Fruit fly (Drosophila melanogaster) whole organism, embryonic: ENCODE data around the gene CG6685.

Source experiments
- Ada2b ChIP-seq: fragments of 200-800 bp; sonication (Bioruptor generic); IDR thresholded peaks from 2 replicates; pipeline ENCODE4 v1.3.6; 2022; ENCODE audit warnings: missing biosample characterization, missing genetic modification characterization
- Atf6 ChIP-seq: fragments of 200-800 bp; sonication (Bioruptor generic); IDR thresholded peaks from 2 replicates; pipeline ENCODE4 v1.3.6; 2022; ENCODE audit warnings: missing biosample characterization, missing genetic modification characterization
- CG10147 ChIP-seq: fragments of 200-800 bp; sonication (Bioruptor generic); optimal IDR thresholded peaks from 2 replicates; lab custom pipeline; 2019; ENCODE audit warnings: missing biosample characterization, mild to moderate bottlenecking, missing genetic modification characterization, moderate library complexity
- CG10366 ChIP-seq: fragments of 200-800 bp; sonication (Bioruptor generic); IDR thresholded peaks from 2 replicates; pipeline ENCODE4 v1.3.6; 2022; ENCODE audit warnings: missing biosample characterization, missing genetic modification characterization
- CG11695 ChIP-seq: fragments of 200-800 bp; sonication (Bioruptor generic); IDR thresholded peaks from 3 replicates; pipeline ENCODE4 v1.3.6; 2022; ENCODE audit warnings: missing biosample characterization, missing genetic modification characterization
- CG12104 ChIP-seq: fragments of 200-800 bp; sonication (Bioruptor generic); optimal IDR thresholded peaks from 3 replicates; lab custom pipeline; 2016; ENCODE audit warnings: missing biosample characterization, missing genetic modification characterization
- CG12155 ChIP-seq: fragments of 200-800 bp; sonication (Bioruptor generic); optimal IDR thresholded peaks from 3 replicates; lab custom pipeline; 2016; ENCODE audit warnings: missing biosample characterization, missing genetic modification characterization
- CG14710 ChIP-seq: fragments of 200-800 bp; sonication (Bioruptor generic); optimal IDR thresholded peaks from 3 replicates; lab custom pipeline; 2019; ENCODE audit warnings: missing biosample characterization, mild to moderate bottlenecking, missing genetic modification characterization, moderate library complexity
- CG14965 ChIP-seq: fragments of 200-800 bp; sonication (Bioruptor generic); optimal IDR thresholded peaks from 2 replicates; lab custom pipeline; 2016; ENCODE audit warnings: missing biosample characterization, missing genetic modification characterization, borderline replicate concordance
- CG16813 ChIP-seq: fragments of 200-800 bp; sonication (Bioruptor generic); IDR thresholded peaks from 3 replicates; pipeline ENCODE4 v1.3.6; 2022; ENCODE audit warnings: missing biosample characterization, missing genetic modification characterization; ENCODE audit not compliant: partially characterized antibody
- CG16815 ChIP-seq: fragments of 200-800 bp; sonication (Bioruptor generic); optimal IDR thresholded peaks from 3 replicates; lab custom pipeline; 2017; ENCODE audit warnings: missing biosample characterization, mild to moderate bottlenecking, missing genetic modification characterization
- CG17829 ChIP-seq: fragments of 200-800 bp; optimal IDR thresholded peaks from 2 replicates; lab custom pipeline; 2019; ENCODE audit warnings: missing biosample characterization, mild to moderate bottlenecking, missing genetic modification characterization, moderate library complexity
- CG18262 ChIP-seq: fragments of 200-800 bp; optimal IDR thresholded peaks from 3 replicates; lab custom pipeline; 2019; ENCODE audit warnings: missing biosample characterization, mild to moderate bottlenecking, missing genetic modification characterization, moderate library complexity
- CG18764 ChIP-seq: fragments of 200-800 bp; sonication (Bioruptor generic); optimal IDR thresholded peaks from 3 replicates; lab custom pipeline; 2016; ENCODE audit warnings: missing biosample characterization, missing genetic modification characterization
- CG2116 ChIP-seq: fragments of 200-800 bp; sonication (Bioruptor generic); optimal IDR thresholded peaks from 3 replicates; lab custom pipeline; 2018; ENCODE audit warnings: missing biosample characterization, mild to moderate bottlenecking, missing genetic modification characterization
- CG2712 ChIP-seq: fragments of 200-800 bp; optimal IDR thresholded peaks from 3 replicates; lab custom pipeline; 2019; ENCODE audit warnings: missing biosample characterization, mild to moderate bottlenecking, missing genetic modification characterization, moderate library complexity
- CG3163 ChIP-seq: fragments of 200-800 bp; sonication (Bioruptor generic); optimal IDR thresholded peaks from 3 replicates; lab custom pipeline; 2016; ENCODE audit warnings: missing biosample characterization, missing genetic modification characterization
- CG33557 ChIP-seq: fragments of 200-800 bp; sonication (Bioruptor generic); optimal IDR thresholded peaks from 2 replicates; lab custom pipeline; 2019; ENCODE audit warnings: missing biosample characterization, mild to moderate bottlenecking, missing genetic modification characterization, moderate library complexity
- CG34224 ChIP-seq: fragments of 200-800 bp; sonication (Bioruptor generic); IDR thresholded peaks from 3 replicates; pipeline ENCODE4 v1.3.6; 2022; ENCODE audit warnings: missing biosample characterization, missing genetic modification characterization; ENCODE audit not compliant: partially characterized antibody
- CG6689 ChIP-seq: fragments of 200-800 bp; sonication (Bioruptor generic); IDR thresholded peaks from 2 replicates; pipeline ENCODE4 v1.3.6; 2022; ENCODE audit warnings: missing biosample characterization, missing genetic modification characterization
- CG7271 ChIP-seq: fragments of 200-800 bp; sonication (Bioruptor generic); optimal IDR thresholded peaks from 2 replicates; lab custom pipeline; 2018; ENCODE audit warnings: missing biosample characterization, mild to moderate bottlenecking, missing genetic modification characterization, moderate library complexity
- CG7786 ChIP-seq: fragments of 200-800 bp; sonication (Bioruptor generic); optimal IDR thresholded peaks from 2 replicates; lab custom pipeline; 2016; ENCODE audit warnings: missing biosample characterization, missing genetic modification characterization
- CG7987 ChIP-seq: fragments of 200-800 bp; sonication (Bioruptor generic); optimal IDR thresholded peaks from 2 replicates; lab custom pipeline; 2018; ENCODE audit warnings: missing biosample characterization, mild to moderate bottlenecking, missing genetic modification characterization, moderate library complexity
- CG9817 ChIP-seq: fragments of 200-800 bp; sonication (Bioruptor generic); optimal IDR thresholded peaks from 2 replicates; lab custom pipeline; 2018; ENCODE audit warnings: missing biosample characterization, mild to moderate bottlenecking, missing genetic modification characterization, moderate library complexity
- CG9932 ChIP-seq: fragments of 200-800 bp; sonication (Bioruptor generic); IDR thresholded peaks from 2 replicates; pipeline ENCODE4 v1.3.6; 2022; ENCODE audit warnings: missing biosample characterization, missing genetic modification characterization
- CTCF ChIP-seq: fragments of 200-800 bp; sonication (Bioruptor generic); optimal IDR thresholded peaks from 2 replicates; lab custom pipeline; 2017; ENCODE audit warnings: missing biosample characterization, mild to moderate bottlenecking, missing genetic modification characterization, moderate library complexity
- E2f2 ChIP-seq: fragments of 200-800 bp; sonication (Bioruptor generic); IDR thresholded peaks from 2 replicates; pipeline ENCODE4 v1.3.6; 2022; ENCODE audit warnings: missing biosample characterization, missing genetic modification characterization
- Ets65A ChIP-seq: fragments of 200-800 bp; sonication (Bioruptor generic); peaks from one replicate; lab custom pipeline; 2016; ENCODE audit warnings: missing biosample characterization, missing genetic modification characterization
- H15 ChIP-seq: fragments of 200-800 bp; sonication (Bioruptor generic); IDR thresholded peaks from 3 replicates; pipeline ENCODE4 v1.3.6; 2022; ENCODE audit warnings: missing biosample characterization, missing genetic modification characterization
- Hr78 ChIP-seq, 2 experiments: fragments of 200-800 bp in 1 of 2; fragments of >200 bp in 1 of 2; sonication (Bioruptor generic) in 1 of 2; optimal IDR thresholded peaks; 2 replicates each; lab custom pipeline; 2017 to 2019; ENCODE audit warnings: missing biosample characterization in 2 of 2, missing genetic modification characterization in 2 of 2, mild to moderate bottlenecking in 1 of 2, moderate library complexity in 1 of 2
- Lhr ChIP-seq: fragments of 200-800 bp; sonication (Bioruptor generic); optimal IDR thresholded peaks from 3 replicates; lab custom pipeline; 2017; ENCODE audit warnings: mild to moderate bottlenecking, missing biosample characterization, missing genetic modification reagents, missing genetic modification characterization
- MESR4 ChIP-seq: fragments of 200-800 bp; sonication (Bioruptor generic); optimal IDR thresholded peaks from 2 replicates; lab custom pipeline; 2018; ENCODE audit warnings: missing biosample characterization, mild to moderate bottlenecking, missing genetic modification characterization, moderate library complexity
- Myb ChIP-seq: fragments of 200-800 bp; sonication (Bioruptor generic); optimal IDR thresholded peaks from 2 replicates; lab custom pipeline; 2016; ENCODE audit warnings: missing biosample characterization, missing genetic modification characterization
- Nf-YA ChIP-seq: fragments of 200-800 bp; sonication (Bioruptor generic); IDR thresholded peaks from 2 replicates; pipeline ENCODE4 v1.3.6; 2022; ENCODE audit warnings: missing biosample characterization, missing genetic modification characterization
- Opbp ChIP-seq: fragments of 200-800 bp; sonication (Bioruptor generic); IDR thresholded peaks from 3 replicates; pipeline ENCODE4 v1.3.6; 2022; ENCODE audit warnings: missing biosample characterization, missing genetic modification characterization; ENCODE audit not compliant: partially characterized antibody
- Optix ChIP-seq: fragments of 200-800 bp; sonication (Bioruptor generic); IDR thresholded peaks from 3 replicates; pipeline ENCODE4 v1.3.6; 2022; ENCODE audit warnings: missing biosample characterization, missing genetic modification characterization
- Sox102F ChIP-seq: fragments of 200-800 bp; sonication (Bioruptor generic); optimal IDR thresholded peaks from 2 replicates; lab custom pipeline; 2018; ENCODE audit warnings: missing biosample characterization, mild to moderate bottlenecking, missing genetic modification characterization, moderate library complexity
- Sry-δ ChIP-seq: fragments of 200-800 bp; sonication (Bioruptor generic); optimal IDR thresholded peaks from 2 replicates; lab custom pipeline; 2016; ENCODE audit warnings: missing biosample characterization, missing genetic modification characterization
- crp ChIP-seq, 2 experiments: fragments of 200-800 bp; sonication (Bioruptor generic); optimal IDR thresholded peaks; 2 replicates in 1 of 2; 3 replicates in 1 of 2; lab custom pipeline; 2017; ENCODE audit warnings: missing biosample characterization in 2 of 2, missing genetic modification characterization in 2 of 2, mild to moderate bottlenecking in 1 of 2, moderate library complexity in 1 of 2
- dpn ChIP-seq, 2 experiments: fragments of 200-800 bp; sonication (Bioruptor generic); optimal IDR thresholded peaks; 3 replicates each; lab custom pipeline; 2016; ENCODE audit warnings: missing biosample characterization in 2 of 2, missing genetic modification characterization in 2 of 2
- en ChIP-seq: fragments of 200-800 bp; sonication (Bioruptor generic); optimal IDR thresholded peaks from 2 replicates; lab custom pipeline; 2016; ENCODE audit warnings: missing biosample characterization, missing genetic modification characterization
- fru ChIP-seq: fragments of >200 bp; optimal IDR thresholded peaks from 2 replicates; lab custom pipeline; 2017
- gem ChIP-seq: fragments of 200-800 bp; sonication (Bioruptor generic); optimal IDR thresholded peaks from 2 replicates; lab custom pipeline; 2019; ENCODE audit warnings: missing biosample characterization, mild to moderate bottlenecking, missing genetic modification characterization, moderate library complexity
- hkb ChIP-seq, 2 experiments: fragments of 200-800 bp in 1 of 2; fragments of >200 bp in 1 of 2; sonication (Bioruptor generic) in 1 of 2; IDR thresholded peaks in 1 of 2; optimal IDR thresholded peaks in 1 of 2; 2 replicates each; pipeline versions ENCODE4 v1.3.6 to Lab custom; 2017 to 2022; ENCODE audit warnings: missing biosample characterization in 1 of 2, missing genetic modification characterization in 1 of 2
- klu ChIP-seq: fragments of 200-800 bp; sonication (Bioruptor generic); IDR thresholded peaks from 2 replicates; pipeline ENCODE4 v1.3.6; 2022; ENCODE audit warnings: missing biosample characterization, missing genetic modification characterization
- lov ChIP-seq, 2 experiments: fragments of 200-800 bp in 1 of 2; fragments of >200 bp in 1 of 2; sonication (Bioruptor generic) in 1 of 2; IDR thresholded peaks in 1 of 2; optimal IDR thresholded peaks in 1 of 2; 2 replicates in 1 of 2; 3 replicates in 1 of 2; pipeline versions ENCODE4 v1.3.6 to Lab custom; 2017 to 2022; ENCODE audit warnings: missing biosample characterization in 1 of 2, missing genetic modification characterization in 1 of 2
- phol ChIP-seq: fragments of 200-800 bp; sonication (Bioruptor generic); optimal IDR thresholded peaks from 3 replicates; lab custom pipeline; 2018; ENCODE audit warnings: missing biosample characterization, mild to moderate bottlenecking, missing genetic modification characterization, moderate library complexity
- stwl ChIP-seq: fragments of 200-800 bp; sonication (Bioruptor generic); optimal IDR thresholded peaks from 3 replicates; lab custom pipeline; 2018; ENCODE audit warnings: missing biosample characterization, mild to moderate bottlenecking, missing genetic modification characterization, moderate library complexity
- unc-4 ChIP-seq: fragments of 200-800 bp; sonication (Bioruptor generic); IDR thresholded peaks from 2 replicates; pipeline ENCODE4 v1.3.6; 2022; ENCODE audit warnings: missing biosample characterization, missing genetic modification characterization; ENCODE audit not compliant: partially characterized antibody
- wek ChIP-seq: fragments of 200-800 bp; sonication (Bioruptor generic); optimal IDR thresholded peaks from 3 replicates; lab custom pipeline; 2018; ENCODE audit warnings: missing biosample characterization, mild to moderate bottlenecking, missing genetic modification characterization, moderate library complexity

The CG6685 gene

DNA sequence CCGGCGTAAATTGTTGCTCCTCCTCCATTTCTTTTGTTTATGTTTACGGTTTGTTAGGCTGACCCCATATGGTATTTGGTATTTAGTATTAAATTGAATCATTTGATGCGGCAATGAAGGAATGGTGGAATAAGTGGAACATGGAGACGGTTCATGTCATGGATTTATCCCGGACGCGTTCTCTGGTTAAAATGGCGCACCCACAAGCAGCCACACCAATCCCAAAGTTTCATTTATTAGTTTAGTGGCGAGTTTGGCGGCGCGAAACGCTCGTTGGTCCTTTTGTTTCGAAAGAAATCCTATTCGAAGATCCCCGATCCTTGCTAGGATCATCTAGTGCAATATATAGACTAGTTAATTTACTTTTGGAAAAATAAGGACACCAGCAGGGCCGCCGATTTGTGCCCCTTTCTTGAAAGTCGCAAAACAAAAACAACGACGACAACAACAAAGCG, at the start of gene CG6685, which contains the start of gene Dronc:
TSS of gene CG6685 (minus strand) at position 51 of the 455 bp plus-strand sequence.
TSS of gene Dronc (plus strand) at position 213 of the 455 bp plus-strand sequence.
- TF ChIP-seq CG14710 (no peak), klu (no peak), fru (no peak), MESR4 (GFP tag; lab: Kevin White, UChicago) (peak; percentile 57), Lhr (GFP tag; lab: Kevin White, UChicago) (peak; percentile 87), CG12104 (no peak), wek (peak; percentile 9), Ets65A (peak; percentile 43), CG7987 (GFP tag; lab: Kevin White, UChicago) (no peak), CG9817 (tag; lab: Kevin White, UChicago) (no peak), crp (GFP tag; optimal IDR thresholded peaks at IDR 0.05; lab: Kevin White, UChicago) (peak in 1 of 2 experiments; percentile 86), CG7786 (GFP tag; lab: Kevin White, UChicago) (no peak), H15 (GFP tag; lab: Robert Waterston, UW) (no peak), hkb (optimal IDR thresholded peaks at IDR 0.05; lab: Kevin White, UChicago) (peak; percentile 70), hkb (GFP tag; IDR thresholded peaks at IDR 0.05; lab: Robert Waterston, UW) (no peak), Myb (GFP tag; lab: Kevin White, UChicago) (peak; percentile 59), phol (tag; lab: Kevin White, UChicago) (peak; percentile 94), Sox102F (GFP tag; lab: Kevin White, UChicago) (no peak), CG2116 (peak; percentile 45), Ada2b (GFP tag; lab: Robert Waterston, UW) (no peak), CG17829 (peak; percentile 43), CG12155 (peak; percentile 36), Hr78 (GFP tag; optimal IDR thresholded peaks at IDR 0.05; lab: Kevin White, UChicago) (peak in 1 of 2 experiments; percentile 80), dpn (GFP tag; optimal IDR thresholded peaks at IDR 0.05; lab: Kevin White, UChicago) (no peak), unc-4 (GFP tag; lab: Robert Waterston, UW) (no peak), stwl (tag; lab: Kevin White, UChicago) (peak; percentile 97), Nf-YA (GFP tag; lab: Robert Waterston, UW) (no peak), CG11695 (GFP tag; lab: Robert Waterston, UW) (no peak), CG18262 (tag; lab: Kevin White, UChicago) (no peak), CG3163 (peak; percentile 2), CG34224 (no peak), E2f2 (GFP tag; lab: Robert Waterston, UW) (peak; percentile 65; the same call in 1 of the 2 replicates), CTCF (GFP tag; lab: Kevin White, UChicago) (peak; percentile 37), CG10366 (GFP tag; lab: Robert Waterston, UW) (no peak), Atf6 (GFP tag; lab: Robert Waterston, UW) (no peak), CG33557 (GFP tag; lab: Kevin White, UChicago) (no peak), CG7271 (no peak), CG14965 (no peak), gem (tag; lab: Kevin White, UChicago) (peak; percentile 21), CG18764 (GFP tag; lab: Kevin White, UChicago) (no peak), CG10147 (peak; percentile 20), CG9932 (GFP tag; lab: Robert Waterston, UW) (no peak), CG16813 (GFP tag; lab: Robert Waterston, UW) (peak; percentile 42; the same call in 2 of the 3 replicates), Sry-δ (GFP tag; lab: Kevin White, UChicago) (peak; percentile 55), CG2712 (tag; lab: Kevin White, UChicago) (no peak), Opbp (GFP tag; lab: Robert Waterston, UW) (no peak; the same call in 2 of the 3 replicates), Optix (GFP tag; lab: Robert Waterston, UW) (no peak), en (GFP tag; lab: Kevin White, UChicago) (no peak), CG6689 (GFP tag; lab: Robert Waterston, UW) (no peak), lov (optimal IDR thresholded peaks at IDR 0.05; lab: Kevin White, UChicago) (no peak), lov (GFP tag; IDR thresholded peaks at IDR 0.05; lab: Robert Waterston, UW) (no peak), CG16815 (GFP tag; lab: Kevin White, UChicago) (no peak)
